Worm (Caenorhabditis elegans): ENCODE data around the gene R09F10.1.

Gene R09F10.1

ce11 chrX:8323371-8323770 is at the start of gene R09F10.1:
R09F10.1 (plus strand) TSS chrX:8323592.
- TF ChIP-seq ref-1 (GFP tag; conservative IDR thresholded peaks at IDR 0.05) = no peak
- no peak for TF ChIP-seq cog-1 (tag; optimal IDR thresholded peaks at IDR 0.05)
- no peak for TF ChIP-seq flt-1 (GFP tag; IDR thresholded peaks at IDR 0.05)
- no peak for TF ChIP-seq T22C8.4 (GFP tag; IDR thresholded peaks at IDR 0.05)
- TF ChIP-seq med-1 (GFP tag; optimal IDR thresholded peaks at IDR 0.05; ENCODE audit: insufficient read depth) = no peak
- TF ChIP-seq ztf-23 (GFP tag; IDR thresholded peaks at IDR 0.05) = no peak

DNA sequence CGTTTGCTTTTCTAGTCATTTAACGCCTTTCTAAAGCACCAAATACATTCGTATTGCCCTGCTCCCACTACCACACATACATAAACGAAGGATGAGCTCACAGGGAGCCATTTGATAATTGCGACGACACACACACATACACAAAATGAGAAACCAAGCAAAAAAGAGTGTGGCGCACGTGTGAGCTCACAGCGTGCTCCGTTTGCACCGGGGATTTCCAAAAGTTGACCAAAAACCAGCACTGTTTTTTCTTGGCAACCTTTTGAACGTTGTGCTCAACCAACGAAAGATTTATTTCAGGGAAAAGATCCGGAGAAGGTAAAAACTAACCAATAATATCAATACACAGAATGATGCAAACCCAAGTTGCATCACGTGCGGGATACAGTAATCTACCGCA is 48.5 kb upstream of the R09F10.1 start, which contains the start of gene ksr-1:
Gene ksr-1 (plus strand): TSS at position 301 of the 400 bp plus-strand sequence.
- TF ChIP-seq med-1 (GFP tag; optimal IDR thresholded peaks at IDR 0.05; ENCODE audit: insufficient read depth) = no peak
- TF ChIP-seq klf-2 (GFP tag; conservative IDR thresholded peaks at IDR 0.05) = no peak
- no peak for TF ChIP-seq cog-1 (tag; optimal IDR thresholded peaks at IDR 0.05)
- TF ChIP-seq flt-1 (GFP tag; IDR thresholded peaks at IDR 0.05) = no peak

ce11 chrX:8276333-8276732 is 47.1 kb upstream of the R09F10.1 start:
- TF ChIP-seq klf-2 (GFP tag; conservative IDR thresholded peaks at IDR 0.05) (no peak), T22C8.4 (GFP tag; IDR thresholded peaks at IDR 0.05) (no peak), med-1 (GFP tag; optimal IDR thresholded peaks at IDR 0.05; ENCODE audit: insufficient read depth) (no peak), ztf-23 (GFP tag; IDR thresholded peaks at IDR 0.05) (no peak), flt-1 (GFP tag; IDR thresholded peaks at IDR 0.05) (no peak), ref-1 (GFP tag; conservative IDR thresholded peaks at IDR 0.05) (no peak), tab-1 (GFP tag; IDR thresholded peaks at IDR 0.05) (no peak)

- TF ChIP-seq med-1 (GFP tag; optimal IDR thresholded peaks at IDR 0.05; ENCODE audit: insufficient read depth) (no peak), flt-1 (GFP tag; IDR thresholded peaks at IDR 0.05) (no peak), ref-1 (GFP tag; conservative IDR thresholded peaks at IDR 0.05) (no peak), ztf-29 (GFP tag; IDR thresholded peaks at IDR 0.05) (no peak), tab-1 (GFP tag; IDR thresholded peaks at IDR 0.05) (no peak), ztf-23 (GFP tag; IDR thresholded peaks at IDR 0.05) (no peak), klf-2 (GFP tag; conservative IDR thresholded peaks at IDR 0.05) (no peak), T22C8.4 (GFP tag; IDR thresholded peaks at IDR 0.05) (no peak), cog-1 (tag; optimal IDR thresholded peaks at IDR 0.05) (no peak)
Measured at ce11 chrX:8276984-8277383, 46.4 kb upstream of the R09F10.1 start.

DNA sequence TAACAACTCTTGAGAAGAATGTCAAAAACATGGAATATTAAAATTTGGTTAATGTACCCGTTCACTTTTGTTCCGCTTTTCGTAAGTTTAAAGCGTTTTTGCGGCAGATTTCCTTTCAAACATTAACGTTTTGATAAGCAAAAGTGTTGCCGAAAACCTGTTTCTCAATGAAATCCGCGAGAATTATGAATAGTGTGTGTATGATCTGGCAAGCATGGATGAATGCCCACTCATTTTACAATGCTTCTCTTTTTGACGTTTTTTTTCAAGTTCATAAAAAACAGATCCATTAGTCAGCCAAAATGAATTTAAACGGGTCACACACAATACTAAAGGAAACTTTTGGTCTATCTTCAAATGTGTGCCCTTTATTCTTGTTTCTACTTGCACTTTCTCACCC is 39.4 kb upstream of the R09F10.1 start:
- TF ChIP-seq ztf-23 (GFP tag; IDR thresholded peaks at IDR 0.05) = no peak
- no peak for TF ChIP-seq med-1 (GFP tag; optimal IDR thresholded peaks at IDR 0.05; ENCODE audit: insufficient read depth)
- TF ChIP-seq cog-1 (tag; optimal IDR thresholded peaks at IDR 0.05) = no peak
- no peak for TF ChIP-seq ref-1 (GFP tag; conservative IDR thresholded peaks at IDR 0.05)
- no peak for TF ChIP-seq tab-1 (GFP tag; IDR thresholded peaks at IDR 0.05)
- no peak for TF ChIP-seq klf-2 (GFP tag; conservative IDR thresholded peaks at IDR 0.05)
- no peak for TF ChIP-seq T22C8.4 (GFP tag; IDR thresholded peaks at IDR 0.05)
- TF ChIP-seq flt-1 (GFP tag; IDR thresholded peaks at IDR 0.05) = no peak
- TF ChIP-seq ztf-29 (GFP tag; IDR thresholded peaks at IDR 0.05) = no peak

DNA sequence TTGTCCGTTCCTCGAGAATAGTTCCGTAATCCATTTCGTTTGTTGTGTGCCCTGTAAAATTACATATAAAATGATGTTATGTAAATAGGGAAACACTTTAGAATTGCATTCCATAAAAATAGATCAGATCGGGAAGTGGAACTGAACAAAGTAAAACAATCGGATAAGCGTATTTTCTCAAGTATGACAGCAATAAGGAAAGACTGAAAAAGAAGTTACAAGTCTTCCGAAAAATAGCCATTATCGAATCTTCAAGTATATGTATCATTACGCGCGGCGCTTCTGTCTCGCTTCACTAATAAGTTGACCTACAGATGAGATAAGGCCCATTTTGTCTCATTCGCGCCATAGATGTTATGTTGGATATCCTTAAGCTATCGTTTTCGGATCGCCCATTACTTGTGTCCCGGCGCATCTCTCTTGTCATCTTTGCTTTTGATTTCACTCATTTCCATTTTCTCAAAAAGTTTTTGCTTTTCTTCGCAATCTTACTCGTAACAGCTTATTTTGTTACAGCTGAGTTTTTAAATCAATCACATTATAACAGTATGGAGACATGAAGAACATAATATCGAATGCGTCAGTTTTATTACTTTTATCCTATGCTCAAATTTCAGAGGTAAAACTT is 38.1 kb upstream of the R09F10.1 start, which contains the start of the genes fis-2 and F13B9.2:
Gene fis-2 (minus strand): TSS at position 51 of the 628 bp plus-strand sequence.
Gene F13B9.2 (plus strand): TSS at position 515 of the 628 bp plus-strand sequence.
- TF ChIP-seq flt-1 (GFP tag; IDR thresholded peaks at IDR 0.05) (no peak), klf-2 (GFP tag; conservative IDR thresholded peaks at IDR 0.05) (no peak), ref-1 (GFP tag; conservative IDR thresholded peaks at IDR 0.05) (no peak), ztf-29 (GFP tag; IDR thresholded peaks at IDR 0.05) (no peak), cog-1 (tag; optimal IDR thresholded peaks at IDR 0.05) (no peak), tab-1 (GFP tag; IDR thresholded peaks at IDR 0.05) (no peak), ztf-23 (GFP tag; IDR thresholded peaks at IDR 0.05) (no peak), med-1 (GFP tag; optimal IDR thresholded peaks at IDR 0.05; ENCODE audit: insufficient read depth) (no peak), T22C8.4 (GFP tag; IDR thresholded peaks at IDR 0.05) (no peak)

DNA sequence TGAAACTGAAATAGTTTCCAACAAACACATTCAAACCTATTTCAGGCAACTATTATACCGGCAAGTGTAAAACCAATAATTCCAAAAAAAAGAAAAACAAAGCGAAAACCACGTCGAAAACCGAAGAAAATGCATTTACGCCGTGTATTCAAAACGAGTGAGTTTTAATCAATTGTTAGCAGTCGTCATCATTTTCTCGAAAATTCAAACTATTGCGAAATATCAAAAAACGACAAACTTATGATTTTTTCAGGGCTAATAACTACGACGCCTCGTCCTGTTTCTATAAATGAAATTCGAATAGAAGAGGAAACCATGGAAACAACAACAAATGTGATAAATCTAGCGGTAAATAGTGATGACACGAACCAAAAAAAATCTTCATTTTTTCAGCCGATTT is 37.2 kb upstream of the R09F10.1 start:
- TF ChIP-seq flt-1 (GFP tag; IDR thresholded peaks at IDR 0.05) = no peak
- no peak for TF ChIP-seq ztf-23 (GFP tag; IDR thresholded peaks at IDR 0.05)
- TF ChIP-seq T22C8.4 (GFP tag; IDR thresholded peaks at IDR 0.05) = no peak
- TF ChIP-seq ref-1 (GFP tag; conservative IDR thresholded peaks at IDR 0.05) = no peak
- TF ChIP-seq med-1 (GFP tag; optimal IDR thresholded peaks at IDR 0.05; ENCODE audit: insufficient read depth) = no peak
- TF ChIP-seq ztf-29 (GFP tag; IDR thresholded peaks at IDR 0.05) = no peak
- no peak for TF ChIP-seq cog-1 (tag; optimal IDR thresholded peaks at IDR 0.05)
- TF ChIP-seq tab-1 (GFP tag; IDR thresholded peaks at IDR 0.05) = no peak
- no peak for TF ChIP-seq klf-2 (GFP tag; conservative IDR thresholded peaks at IDR 0.05)

ce11 chrX:8286740-8287299 is 36.6 kb upstream of the R09F10.1 start, which contains the start of gene sec-16A.2:
sec-16A.2 (plus strand) TSS chrX:8287249.
- TF ChIP-seq cog-1 (tag; optimal IDR thresholded peaks at IDR 0.05) (peak; percentile 84), ref-1 (GFP tag; conservative IDR thresholded peaks at IDR 0.05) (no peak), tab-1 (GFP tag; IDR thresholded peaks at IDR 0.05) (no peak), flt-1 (GFP tag; IDR thresholded peaks at IDR 0.05) (peak; percentile 74; the same call in 1 of the 2 replicates), med-1 (GFP tag; optimal IDR thresholded peaks at IDR 0.05; ENCODE audit: insufficient read depth) (no peak)

ce11 chrX:8294586-8294985 is 28.8 kb upstream of the R09F10.1 start, which contains the start of gene R09F10.3:
R09F10.3 (plus strand) TSS chrX:8294625.
- TF ChIP-seq cog-1 (tag; optimal IDR thresholded peaks at IDR 0.05) = no peak

ce11 chrX:8297333-8297732 is 26.1 kb upstream of the R09F10.1 start:
- no peak for TF ChIP-seq cog-1 (tag; optimal IDR thresholded peaks at IDR 0.05)
- TF ChIP-seq T22C8.4 (GFP tag; IDR thresholded peaks at IDR 0.05) = no peak
- no peak for TF ChIP-seq tab-1 (GFP tag; IDR thresholded peaks at IDR 0.05)
- no peak for TF ChIP-seq med-1 (GFP tag; optimal IDR thresholded peaks at IDR 0.05; ENCODE audit: insufficient read depth)
- TF ChIP-seq ztf-23 (GFP tag; IDR thresholded peaks at IDR 0.05) = no peak
- TF ChIP-seq ref-1 (GFP tag; conservative IDR thresholded peaks at IDR 0.05) = no peak
- TF ChIP-seq ztf-29 (GFP tag; IDR thresholded peaks at IDR 0.05) = no peak
- TF ChIP-seq klf-2 (GFP tag; conservative IDR thresholded peaks at IDR 0.05) = no peak

Data from whole organism, midembryonic.